Fruit fly (Drosophila melanogaster) whole organism, embryonic: Measurements from ENCODE around the gene CG15418.

Experiments used
- Atf-2 ChIP-seq: fragments of 200-800 bp; sonication (Bioruptor generic); optimal IDR thresholded peaks from 2 replicates; lab custom pipeline; 2016; ENCODE audit warnings: missing biosample characterization, missing genetic modification characterization
- CG1024 ChIP-seq: fragments of 200-800 bp; sonication (Bioruptor generic); IDR thresholded peaks from 2 replicates; pipeline ENCODE4 v1.3.6; 2022; ENCODE audit warnings: missing biosample characterization, missing genetic modification characterization
- CG10267 ChIP-seq: fragments of 200-800 bp; sonication (Bioruptor generic); optimal IDR thresholded peaks from 2 replicates; lab custom pipeline; 2018; ENCODE audit warnings: missing biosample characterization, mild to moderate bottlenecking, missing genetic modification characterization, moderate library complexity
- CG10959 ChIP-seq: fragments of 200-800 bp; sonication (Bioruptor generic); IDR thresholded peaks from 2 replicates; pipeline ENCODE4 v1.3.6; 2022; ENCODE audit warnings: missing biosample characterization, missing genetic modification characterization
- CG10979 ChIP-seq: fragments of 200-800 bp; sonication (Bioruptor generic); optimal IDR thresholded peaks from 2 replicates; lab custom pipeline; 2018; ENCODE audit warnings: missing biosample characterization, mild to moderate bottlenecking, missing genetic modification characterization, moderate library complexity
- CG11247 ChIP-seq: fragments of 200-800 bp; sonication (Bioruptor generic); IDR thresholded peaks from 2 replicates; pipeline ENCODE4 v1.3.6; 2022; ENCODE audit warnings: missing biosample characterization, missing genetic modification characterization
- CG11504 ChIP-seq: fragments of 200-800 bp; sonication (Bioruptor generic); optimal IDR thresholded peaks from 3 replicates; lab custom pipeline; 2019; ENCODE audit warnings: missing biosample characterization, mild to moderate bottlenecking, missing genetic modification characterization, moderate library complexity
- CG12391 ChIP-seq: fragments of 200-800 bp; sonication (Bioruptor generic); optimal IDR thresholded peaks from 3 replicates; lab custom pipeline; 2018; ENCODE audit warnings: missing biosample characterization, mild to moderate bottlenecking, missing genetic modification characterization, moderate library complexity
- CG13123 ChIP-seq: fragments of 200-800 bp; sonication (Bioruptor generic); optimal IDR thresholded peaks from 2 replicates; lab custom pipeline; 2016; ENCODE audit warnings: missing biosample characterization, missing genetic modification characterization
- CG14860 ChIP-seq: fragments of 200-800 bp; sonication (Bioruptor generic); IDR thresholded peaks from 3 replicates; pipeline ENCODE4 v1.3.6; 2022; ENCODE audit warnings: missing biosample characterization, missing genetic modification characterization; ENCODE audit not compliant: partially characterized antibody
- CG1529 ChIP-seq: fragments of 200-800 bp; sonication (Bioruptor generic); optimal IDR thresholded peaks from 3 replicates; lab custom pipeline; 2018; ENCODE audit warnings: missing biosample characterization, missing genetic modification characterization
- CG15479 ChIP-seq: fragments of 200-800 bp; sonication (Bioruptor generic); optimal IDR thresholded peaks from 3 replicates; lab custom pipeline; 2019; ENCODE audit warnings: missing biosample characterization, mild to moderate bottlenecking, missing genetic modification characterization, moderate library complexity
- CG2116 ChIP-seq: fragments of 200-800 bp; sonication (Bioruptor generic); optimal IDR thresholded peaks from 3 replicates; lab custom pipeline; 2018; ENCODE audit warnings: missing biosample characterization, mild to moderate bottlenecking, missing genetic modification characterization
- CG31388 ChIP-seq: fragments of 200-800 bp; sonication (Bioruptor generic); optimal IDR thresholded peaks from 2 replicates; lab custom pipeline; 2016; ENCODE audit warnings: missing biosample characterization, missing genetic modification characterization
- CG34224 ChIP-seq: fragments of 200-800 bp; sonication (Bioruptor generic); IDR thresholded peaks from 3 replicates; pipeline ENCODE4 v1.3.6; 2022; ENCODE audit warnings: missing biosample characterization, missing genetic modification characterization; ENCODE audit not compliant: partially characterized antibody
- CG4404 ChIP-seq: fragments of 200-800 bp; sonication (Bioruptor generic); IDR thresholded peaks from 2 replicates; pipeline ENCODE4 v1.3.6; 2022; ENCODE audit warnings: missing biosample characterization, missing genetic modification characterization
- CG5245 ChIP-seq: fragments of 200-800 bp; sonication (Bioruptor generic); optimal IDR thresholded peaks from 3 replicates; lab custom pipeline; 2016; ENCODE audit warnings: missing biosample characterization, missing genetic modification characterization
- CG6654 ChIP-seq: fragments of 200-800 bp; sonication (Bioruptor generic); optimal IDR thresholded peaks from 2 replicates; lab custom pipeline; 2017; ENCODE audit warnings: missing biosample characterization, mild to moderate bottlenecking, missing genetic modification characterization
- CG6683 ChIP-seq: fragments of 200-800 bp; sonication (Bioruptor generic); optimal IDR thresholded peaks from 2 replicates; lab custom pipeline; 2017; ENCODE audit warnings: missing biosample characterization, mild to moderate bottlenecking, missing genetic modification characterization, missing genetic modification reagents
- CG6813 ChIP-seq: fragments of 200-800 bp; sonication (Bioruptor generic); optimal IDR thresholded peaks from 2 replicates; lab custom pipeline; 2017; ENCODE audit warnings: missing biosample characterization, missing genetic modification characterization, mild to moderate bottlenecking, moderate library complexity, missing genetic modification reagents
- CG8359 ChIP-seq: fragments of 200-800 bp; sonication (Bioruptor generic); optimal IDR thresholded peaks from 2 replicates; lab custom pipeline; 2017; ENCODE audit warnings: missing biosample characterization, mild to moderate bottlenecking, missing genetic modification characterization, borderline replicate concordance
- CrebB ChIP-seq: fragments of 200-800 bp; sonication (Bioruptor generic); optimal IDR thresholded peaks from 3 replicates; lab custom pipeline; 2018; ENCODE audit warnings: missing biosample characterization, mild to moderate bottlenecking, missing genetic modification characterization
- Dref ChIP-seq: fragments of 200-800 bp; sonication (Bioruptor generic); IDR thresholded peaks from 2 replicates; pipeline ENCODE4 v1.3.6; 2022; ENCODE audit warnings: missing biosample characterization, missing genetic modification characterization
- GATAe ChIP-seq: fragments of 200-800 bp; sonication (Bioruptor generic); conservative IDR thresholded peaks from 2 replicates; pipeline ENCODE4 v1.3.6; 2022; ENCODE audit warnings: missing biosample characterization, missing genetic modification characterization
- MBD-R2 ChIP-seq: fragments of 200-800 bp; sonication (Bioruptor generic); IDR thresholded peaks from 2 replicates; pipeline ENCODE4 v1.3.6; 2022; ENCODE audit warnings: missing biosample characterization, missing genetic modification characterization
- Oli ChIP-seq: fragments of 200-800 bp; sonication (Bioruptor generic); optimal IDR thresholded peaks from 2 replicates; lab custom pipeline; 2018; ENCODE audit warnings: missing biosample characterization, mild to moderate bottlenecking, missing genetic modification characterization, moderate library complexity
- Optix ChIP-seq: fragments of 200-800 bp; sonication (Bioruptor generic); IDR thresholded peaks from 3 replicates; pipeline ENCODE4 v1.3.6; 2022; ENCODE audit warnings: missing biosample characterization, missing genetic modification characterization
- Vsx1 ChIP-seq: fragments of 200-800 bp; sonication (Bioruptor generic); optimal IDR thresholded peaks from 2 replicates; lab custom pipeline; 2017; ENCODE audit warnings: missing biosample characterization, mild to moderate bottlenecking, missing genetic modification characterization, missing genetic modification reagents
- Xrp1 ChIP-seq: fragments of 200-800 bp; sonication (Bioruptor generic); IDR thresholded peaks from 2 replicates; pipeline ENCODE4 v1.3.6; 2022; ENCODE audit warnings: missing biosample characterization, missing genetic modification characterization
- ab ChIP-seq: fragments of 200-800 bp; sonication (Bioruptor generic); optimal IDR thresholded peaks from 2 replicates; lab custom pipeline; 2016; ENCODE audit warnings: missing biosample characterization, missing genetic modification characterization
- ara ChIP-seq: fragments of 200-800 bp; sonication (Bioruptor generic); IDR thresholded peaks from 2 replicates; pipeline ENCODE4 v1.3.6; 2022; ENCODE audit warnings: missing biosample characterization, missing genetic modification characterization
- az2 ChIP-seq: fragments of 200-800 bp; sonication (Bioruptor generic); optimal IDR thresholded peaks from 3 replicates; lab custom pipeline; 2016; ENCODE audit warnings: missing biosample characterization, missing genetic modification characterization
- bab2 ChIP-seq: fragments of 200-800 bp; sonication (Bioruptor generic); optimal IDR thresholded peaks from 2 replicates; lab custom pipeline; 2016; ENCODE audit warnings: missing biosample characterization, missing genetic modification characterization
- bcd ChIP-seq: fragments of 200-800 bp; sonication (Bioruptor generic); optimal IDR thresholded peaks from 2 replicates; lab custom pipeline; 2017; ENCODE audit warnings: missing biosample characterization, mild to moderate bottlenecking, missing genetic modification characterization
- bsh ChIP-seq, 2 experiments: fragments of 200-800 bp; sonication (Bioruptor generic); optimal IDR thresholded peaks; 2 replicates each; lab custom pipeline; 2017 to 2018; ENCODE audit warnings: mild to moderate bottlenecking in 2 of 2, missing biosample characterization in 2 of 2, missing genetic modification characterization in 2 of 2, moderate library complexity in 1 of 2
- dati ChIP-seq: fragments of 200-800 bp; sonication (Bioruptor generic); IDR thresholded peaks from 2 replicates; pipeline ENCODE4 v1.3.6; 2022; ENCODE audit warnings: missing biosample characterization, missing genetic modification characterization
- dmrt99B ChIP-seq: fragments of 200-800 bp; sonication (Bioruptor generic); optimal IDR thresholded peaks from 2 replicates; lab custom pipeline; 2018; ENCODE audit warnings: missing biosample characterization, mild to moderate bottlenecking, missing genetic modification characterization, moderate library complexity
- eve ChIP-seq, 2 experiments: fragments of >200 bp; optimal IDR thresholded peaks; 2 replicates each; lab custom pipeline; 2017; ENCODE audit warnings: missing biosample characterization in 2 of 2, missing genetic modification characterization in 2 of 2
- fd64A ChIP-seq: fragments of 200-800 bp; sonication (Bioruptor generic); optimal IDR thresholded peaks from 3 replicates; lab custom pipeline; 2018; ENCODE audit warnings: missing biosample characterization, mild to moderate bottlenecking, missing genetic modification characterization
- gsb-n ChIP-seq: fragments of 200-800 bp; sonication (Bioruptor generic); optimal IDR thresholded peaks from 3 replicates; lab custom pipeline; 2018; ENCODE audit warnings: missing biosample characterization, mild to moderate bottlenecking, missing genetic modification characterization
- gt ChIP-seq: fragments of 200-800 bp; sonication (Bioruptor generic); IDR thresholded peaks from 2 replicates; pipeline ENCODE4 v1.3.6; 2022; ENCODE audit warnings: missing biosample characterization, missing genetic modification characterization
- nom ChIP-seq: fragments of 200-800 bp; sonication (Bioruptor generic); optimal IDR thresholded peaks from 2 replicates; lab custom pipeline; 2017; ENCODE audit warnings: missing biosample characterization, missing genetic modification characterization, mild to moderate bottlenecking, moderate library complexity, missing genetic modification reagents
- phol ChIP-seq: fragments of 200-800 bp; sonication (Bioruptor generic); optimal IDR thresholded peaks from 3 replicates; lab custom pipeline; 2018; ENCODE audit warnings: missing biosample characterization, mild to moderate bottlenecking, missing genetic modification characterization, moderate library complexity
- pzg ChIP-seq: fragments of 200-800 bp; sonication (Bioruptor generic); optimal IDR thresholded peaks from 3 replicates; lab custom pipeline; 2018; ENCODE audit warnings: missing biosample characterization, mild to moderate bottlenecking, missing genetic modification characterization, moderate library complexity
- salm ChIP-seq: fragments of 200-800 bp; sonication (Bioruptor generic); optimal IDR thresholded peaks from 2 replicates; lab custom pipeline; 2018; ENCODE audit warnings: missing biosample characterization, mild to moderate bottlenecking, missing genetic modification characterization
- sc ChIP-seq, 3 experiments: fragments of >200 bp in 2 of 3; fragments of 200-800 bp in 1 of 3; sonication (Bioruptor generic) in 1 of 3; optimal IDR thresholded peaks; 2 replicates in 2 of 3; 3 replicates in 1 of 3; lab custom pipeline; 2017; ENCODE audit warnings: mild to moderate bottlenecking in 1 of 3, missing biosample characterization in 1 of 3, missing genetic modification characterization in 1 of 3, missing genetic modification reagents in 1 of 3
- sd ChIP-seq: fragments of 200-800 bp; sonication (Bioruptor generic); optimal IDR thresholded peaks from 3 replicates; lab custom pipeline; 2018; ENCODE audit warnings: missing biosample characterization, mild to moderate bottlenecking, missing genetic modification characterization, moderate library complexity
- slou ChIP-seq: fragments of 200-800 bp; sonication (Bioruptor generic); optimal IDR thresholded peaks from 3 replicates; lab custom pipeline; 2016; ENCODE audit warnings: missing biosample characterization, missing genetic modification characterization
- tin ChIP-seq: fragments of 200-800 bp; sonication (Bioruptor generic); optimal IDR thresholded peaks from 3 replicates; lab custom pipeline; 2016; ENCODE audit warnings: missing biosample characterization, missing genetic modification characterization
- tna ChIP-seq: fragments of 200-800 bp; sonication (Bioruptor generic); IDR thresholded peaks from 2 replicates; pipeline ENCODE4 v1.3.6; 2022; ENCODE audit warnings: missing biosample characterization, missing genetic modification characterization; ENCODE audit not compliant: partially characterized antibody

The CG15418 gene

DNA sequence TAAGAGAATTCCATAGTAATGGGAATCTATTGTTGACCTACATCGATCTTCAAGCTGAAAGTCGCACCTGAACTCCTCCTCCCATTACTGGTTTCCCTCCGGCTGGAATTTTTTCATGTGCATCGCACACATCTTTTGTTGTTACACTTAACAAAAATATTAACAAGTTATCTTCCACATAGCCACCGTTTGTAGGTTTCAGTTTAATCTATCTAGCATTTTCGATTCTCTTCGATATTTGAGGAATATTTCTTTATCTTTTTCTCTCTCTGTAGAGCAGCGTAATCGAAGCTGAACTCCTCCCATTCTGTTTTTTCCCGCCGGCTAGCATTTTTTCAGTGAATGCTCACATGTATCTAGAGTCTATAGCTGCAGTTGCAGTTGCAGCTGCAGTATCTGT lies 3.3 kb upstream of the CG15418 start (continued):
- TF ChIP-seq gsb-n (no peak), CG6813 (GFP tag; lab: Kevin White, UChicago) (no peak), Dref (GFP tag; lab: Robert Waterston, UW) (no peak), CG8359 (GFP tag; lab: Kevin White, UChicago) (no peak), CG2116 (GFP tag; lab: Kevin White, UChicago) (no peak), sd (tag; lab: Kevin White, UChicago) (no peak), tna (GFP tag; lab: Robert Waterston, UW) (no peak), CG34224 (GFP tag; lab: Robert Waterston, UW) (no peak), tin (GFP tag; lab: Kevin White, UChicago) (no peak), MBD-R2 (GFP tag; lab: Robert Waterston, UW) (no peak), CG12391 (tag; lab: Kevin White, UChicago) (peak; percentile 9), CG1529 (GFP tag; lab: Kevin White, UChicago) (peak; percentile 32), CG6654 (GFP tag; lab: Kevin White, UChicago) (no peak), CG4404 (GFP tag; lab: Robert Waterston, UW) (no peak), CG10979 (tag; lab: Kevin White, UChicago) (peak; percentile 34), slou (GFP tag; lab: Kevin White, UChicago) (no peak), ara (GFP tag; lab: Robert Waterston, UW) (peak; percentile 36; the same call in 1 of the 2 replicates), pzg (GFP tag; lab: Kevin White, UChicago) (no peak), phol (tag; lab: Kevin White, UChicago) (peak; percentile 18), dmrt99B (tag; lab: Kevin White, UChicago) (peak; percentile 3), Xrp1 (peak; percentile 48; the same call in 1 of the 2 replicates), CrebB (tag; lab: Kevin White, UChicago) (no peak), gt (GFP tag; lab: Robert Waterston, UW) (no peak), fd64A (GFP tag; lab: Kevin White, UChicago) (no peak), CG10267 (no peak), CG1024 (GFP tag; lab: Robert Waterston, UW) (no peak), eve (GFP tag; optimal IDR thresholded peaks at IDR 0.05; lab: Kevin White, UChicago) (no peak), az2 (no peak), bsh (GFP tag; optimal IDR thresholded peaks at IDR 0.05; lab: Kevin White, UChicago) (peak in 1 of 2 experiments; percentile 4), salm (tag; lab: Kevin White, UChicago) (no peak), CG5245 (no peak), nom (GFP tag; lab: Kevin White, UChicago) (no peak), CG14860 (GFP tag; lab: Robert Waterston, UW) (no peak), CG6683 (GFP tag; lab: Kevin White, UChicago) (no peak), Vsx1 (no peak), GATAe (GFP tag; lab: Robert Waterston, UW) (no peak), CG15479 (GFP tag; lab: Kevin White, UChicago) (no peak), bcd (no peak), sc (optimal IDR thresholded peaks at IDR 0.05; lab: Kevin White, UChicago) (no peak), sc (GFP tag; optimal IDR thresholded peaks at IDR 0.05; lab: Kevin White, UChicago) (no peak), CG10959 (no peak), CG11247 (GFP tag; lab: Robert Waterston, UW) (no peak), Atf-2 (GFP tag; lab: Kevin White, UChicago) (no peak), CG13123 (no peak), CG11504 (tag; lab: Kevin White, UChicago) (no peak), CG31388 (GFP tag; lab: Kevin White, UChicago) (no peak), Optix (0 out of 3 replicates have a peak, but pooled peaks have one; percentile 18), ab (GFP tag; lab: Kevin White, UChicago) (no peak), bab2 (GFP tag; lab: Kevin White, UChicago) (no peak), dati (GFP tag; lab: Robert Waterston, UW) (no peak), Oli (tag; lab: Kevin White, UChicago) (no peak)
